Worm (Caenorhabditis elegans) whole organism, L4 larva: Measurements from ENCODE around the gene F32D8.1.
"Not testable (repeated sequence)": the region's sequence is repeated elsewhere in the genome, so short reads cannot be mapped to it uniquely, and the experiment has no call there.

Experiments used
- D1046.2 ChIP-seq: fragments of 200-800 bp; sonication (Bioruptor generic); IDR thresholded peaks from 2 replicates; pipeline ENCODE4 v1.3.6; 2022; ENCODE audit warnings: missing genetic modification characterization, missing compliant biosample characterization
- F44E2.7 ChIP-seq: fragments of 200-800 bp; sonication (Bioruptor generic); IDR thresholded peaks from 2 replicates; pipeline ENCODE4 v2.1.2; 2022; ENCODE audit warnings: missing genetic modification characterization, missing compliant biosample characterization
- Y48G9A.11 ChIP-seq: fragments of 200-800 bp; sonication (Bioruptor generic); IDR thresholded peaks from 2 replicates; pipeline ENCODE4 v1.3.6; 2022; ENCODE audit warnings: missing genetic modification reagents, missing genetic modification characterization, missing compliant biosample characterization
- Y75B8A.6 ChIP-seq: fragments of 200-800 bp; sonication (Bioruptor generic); IDR thresholded peaks from 2 replicates; pipeline ENCODE4 v1.3.6; 2022; ENCODE audit warnings: missing genetic modification reagents, missing genetic modification characterization, missing compliant biosample characterization
- ZK337.2 ChIP-seq: fragments of 200-800 bp; sonication (Bioruptor generic); IDR thresholded peaks from 2 replicates; pipeline ENCODE4 v1.3.6; 2022; ENCODE audit warnings: missing genetic modification reagents, missing genetic modification characterization, missing compliant biosample characterization
- ama-1 ChIP-seq: fragments of 150-350 bp; optimal IDR thresholded peaks from 2 replicates; lab custom pipeline; 2014; ENCODE audit warnings: inconsistent platforms, mixed read lengths
- ceh-20 ChIP-seq: fragments of 200-800 bp; sonication (Bioruptor generic); IDR thresholded peaks from 2 replicates; pipeline ENCODE4 v1.3.6; 2022; ENCODE audit warnings: missing genetic modification reagents, missing genetic modification characterization, missing compliant biosample characterization
- ceh-28 ChIP-seq: fragments of 150-350 bp; optimal IDR thresholded peaks from 2 replicates; lab custom pipeline; 2014; ENCODE audit warnings: missing biosample characterization, missing genetic modification reagents, missing genetic modification characterization
- ceh-82 ChIP-seq: sonication (generic microtip); optimal IDR thresholded peaks from 2 replicates; lab custom pipeline; 2017; ENCODE audit warnings: missing biosample characterization, missing genetic modification characterization
- dmd-6 ChIP-seq: fragments of 200-800 bp; sonication (Bioruptor generic); IDR thresholded peaks from 2 replicates; pipeline ENCODE4 v1.3.6; 2022; ENCODE audit warnings: missing genetic modification reagents, missing genetic modification characterization, missing compliant biosample characterization
- dmd-8 ChIP-seq: fragments of 200-800 bp; sonication (Bioruptor generic); IDR thresholded peaks from 2 replicates; pipeline ENCODE4 v1.3.6; 2022; ENCODE audit warnings: missing genetic modification characterization, missing compliant biosample characterization
- dmd-9 ChIP-seq: fragments of 200-800 bp; sonication (Bioruptor generic); IDR thresholded peaks from 2 replicates; pipeline ENCODE4 v1.3.6; 2022; ENCODE audit warnings: missing genetic modification reagents, missing genetic modification characterization, missing compliant biosample characterization
- dpl-1 ChIP-seq: fragments of 150-350 bp; optimal IDR thresholded peaks from 2 replicates; lab custom pipeline; 2014; ENCODE audit warnings: missing biosample characterization, missing genetic modification reagents, missing genetic modification characterization
- dve-1 ChIP-seq: sonication (generic microtip); optimal IDR thresholded peaks from 2 replicates; lab custom pipeline; 2017; ENCODE audit warnings: antibody characterized with exemption, mild to moderate bottlenecking, missing genetic modification characterization, missing compliant biosample characterization; ENCODE audit not compliant: insufficient read depth
- egl-27 ChIP-seq: sonication (generic microtip); optimal IDR thresholded peaks from 3 replicates; lab custom pipeline; 2017; ENCODE audit warnings: missing biosample characterization, missing genetic modification reagents, missing genetic modification characterization
- egl-43 ChIP-seq: fragments of 200-800 bp; sonication (Bioruptor generic); IDR thresholded peaks from 2 replicates; pipeline ENCODE4 v1.3.6; 2022; ENCODE audit warnings: missing genetic modification reagents, missing genetic modification characterization, missing compliant biosample characterization
- fkh-10 ChIP-seq: fragments of 150-350 bp; optimal IDR thresholded peaks from 2 replicates; lab custom pipeline; 2014; ENCODE audit warnings: missing biosample characterization, missing genetic modification reagents, missing genetic modification characterization
- hlh-11 ChIP-seq: fragments of 200-800 bp; sonication (Bioruptor generic); optimal IDR thresholded peaks from 2 replicates; lab custom pipeline; 2018; ENCODE audit warnings: mild to moderate bottlenecking, missing genetic modification characterization, missing compliant biosample characterization
- hlh-30 ChIP-seq: sonication (generic microtip); optimal IDR thresholded peaks from 2 replicates; lab custom pipeline; 2017; ENCODE audit warnings: antibody characterized with exemption, mild to moderate bottlenecking, missing genetic modification characterization, missing compliant biosample characterization; ENCODE audit not compliant: insufficient read depth
- hmg-1.1 ChIP-seq: fragments of 200-800 bp; sonication (Bioruptor generic); IDR thresholded peaks from 2 replicates; pipeline ENCODE4 v1.3.6; 2022; ENCODE audit warnings: missing genetic modification reagents, missing genetic modification characterization, missing compliant biosample characterization
- lim-7 ChIP-seq: fragments of 200-800 bp; sonication (Bioruptor generic); IDR thresholded peaks from 2 replicates; pipeline ENCODE4 v1.3.6; 2022; ENCODE audit warnings: missing genetic modification characterization, missing compliant biosample characterization
- lin-1 ChIP-seq: fragments of 200-800 bp; sonication (Bioruptor generic); IDR thresholded peaks from 2 replicates; pipeline ENCODE4 v1.3.6; 2022; ENCODE audit warnings: missing genetic modification reagents, missing genetic modification characterization, missing compliant biosample characterization
- lin-13 ChIP-seq: fragments of 150-350 bp; optimal IDR thresholded peaks from 2 replicates; lab custom pipeline; 2014; ENCODE audit warnings: missing biosample characterization, missing genetic modification reagents, missing genetic modification characterization
- lsy-2 ChIP-seq, 2 experiments: fragments of 150-350 bp in 1 of 2; sonication (generic microtip) in 1 of 2; optimal IDR thresholded peaks; 2 replicates each; lab custom pipeline; 2014 to 2017; ENCODE audit warnings: missing biosample characterization in 2 of 2, missing genetic modification characterization in 2 of 2
- mdl-1 ChIP-seq, 2 experiments: fragments of 150-350 bp in 1 of 2; sonication (generic microtip) in 1 of 2; optimal IDR thresholded peaks; 2 replicates each; lab custom pipeline; 2014 to 2017; ENCODE audit warnings: missing biosample characterization in 2 of 2, missing genetic modification characterization in 2 of 2
- mdt-29 ChIP-seq: fragments of 200-800 bp; sonication (Bioruptor generic); IDR thresholded peaks from 2 replicates; pipeline ENCODE4 v1.3.6; 2022; ENCODE audit warnings: missing genetic modification reagents, missing genetic modification characterization, missing compliant biosample characterization
- nhr-28 ChIP-seq: fragments of 150-350 bp; optimal IDR thresholded peaks from 2 replicates; lab custom pipeline; 2014; ENCODE audit warnings: missing biosample characterization, missing genetic modification characterization
- nhr-41 ChIP-seq: fragments of 200-800 bp; sonication (Bioruptor generic); IDR thresholded peaks from 2 replicates; pipeline ENCODE4 v1.3.6; 2022; ENCODE audit warnings: missing genetic modification reagents, missing genetic modification characterization, missing compliant biosample characterization
- pha-4 ChIP-seq, 2 experiments: fragments of 150-350 bp in 1 of 2; fragments of 200-800 bp in 1 of 2; sonication (Bioruptor generic) in 1 of 2; IDR thresholded peaks in 1 of 2; optimal IDR thresholded peaks in 1 of 2; 2 replicates each; pipeline versions ENCODE4 v1.3.6 to Lab custom; 2014 to 2022; ENCODE audit warnings: missing genetic modification characterization in 2 of 2, missing genetic modification reagents in 2 of 2, missing biosample characterization in 1 of 2, missing compliant biosample characterization in 1 of 2
- saeg-2 ChIP-seq: fragments of 200-800 bp; sonication (Bioruptor generic); IDR thresholded peaks from 2 replicates; pipeline ENCODE4 v1.3.6; 2022; ENCODE audit warnings: missing genetic modification reagents, missing genetic modification characterization, missing compliant biosample characterization
- set-16 ChIP-seq: fragments of 200-800 bp; sonication (Bioruptor generic); IDR thresholded peaks from 2 replicates; pipeline ENCODE4 v1.3.6; 2022; ENCODE audit warnings: missing genetic modification reagents, missing genetic modification characterization, missing compliant biosample characterization
- snpc-1.2 ChIP-seq: fragments of 200-800 bp; sonication (Bioruptor generic); IDR thresholded peaks from 2 replicates; pipeline ENCODE4 v1.3.6; 2022; ENCODE audit warnings: missing genetic modification reagents, missing genetic modification characterization, missing compliant biosample characterization
- tag-97 ChIP-seq: fragments of 200-800 bp; sonication (Bioruptor generic); IDR thresholded peaks from 2 replicates; pipeline ENCODE4 v1.3.6; 2022; ENCODE audit warnings: missing genetic modification characterization, missing compliant biosample characterization
- unc-62 ChIP-seq, 3 experiments: fragments of 150-350 bp in 1 of 3; sonication (generic microtip); optimal IDR thresholded peaks in 2 of 3; peaks in 1 of 3; 1 replicate in 1 of 3; 2 replicates in 2 of 3; lab custom pipeline; 2014 to 2017; ENCODE audit warnings: missing biosample characterization in 3 of 3, missing genetic modification characterization in 3 of 3, missing genetic modification reagents in 3 of 3, missing genotype in 1 of 3
- zag-1 ChIP-seq: fragments of 150-350 bp; optimal IDR thresholded peaks from 2 replicates; lab custom pipeline; 2014; ENCODE audit warnings: missing biosample characterization, missing genetic modification characterization

Gene F32D8.1

DNA sequence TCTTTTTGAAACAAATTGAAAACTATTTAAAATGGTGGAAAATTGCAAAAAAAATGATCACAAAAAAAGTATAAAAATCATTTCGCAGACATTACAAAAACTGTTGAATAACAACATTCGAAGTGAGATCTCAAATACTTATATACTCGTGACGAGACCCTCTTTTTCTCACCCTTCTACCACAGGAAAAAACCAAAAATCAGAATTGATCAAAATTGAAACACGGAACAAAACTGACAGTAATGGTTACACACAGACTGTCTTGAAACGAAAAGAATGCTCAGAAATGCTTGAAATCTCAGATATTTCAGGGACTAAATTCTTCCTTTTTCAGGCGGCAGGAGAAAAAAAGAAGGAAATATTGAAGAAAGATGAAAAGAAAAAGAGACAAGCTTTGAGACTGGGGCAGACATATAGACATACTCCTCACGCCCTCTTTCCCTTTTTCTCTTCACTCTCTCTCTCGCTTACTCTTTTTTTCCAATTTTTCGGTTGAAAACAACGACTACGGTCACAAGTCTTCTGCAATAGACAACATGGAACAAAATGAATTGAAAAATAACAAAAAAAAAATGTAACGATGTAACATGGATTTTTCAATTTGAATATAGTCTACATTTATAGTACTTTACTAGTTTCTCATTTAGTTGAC is 18.9 kb upstream of the F32D8.1 start (continued):
- TF ChIP-seq snpc-1.2 (GFP tag; lab: Robert Waterston, UW) (no peak), dpl-1 (GFP tag; lab: Kevin White, UChicago) (no peak), Y75B8A.6 (GFP tag; lab: Robert Waterston, UW) (no peak), Y48G9A.11 (GFP tag; lab: Robert Waterston, UW) (no peak)

DNA sequence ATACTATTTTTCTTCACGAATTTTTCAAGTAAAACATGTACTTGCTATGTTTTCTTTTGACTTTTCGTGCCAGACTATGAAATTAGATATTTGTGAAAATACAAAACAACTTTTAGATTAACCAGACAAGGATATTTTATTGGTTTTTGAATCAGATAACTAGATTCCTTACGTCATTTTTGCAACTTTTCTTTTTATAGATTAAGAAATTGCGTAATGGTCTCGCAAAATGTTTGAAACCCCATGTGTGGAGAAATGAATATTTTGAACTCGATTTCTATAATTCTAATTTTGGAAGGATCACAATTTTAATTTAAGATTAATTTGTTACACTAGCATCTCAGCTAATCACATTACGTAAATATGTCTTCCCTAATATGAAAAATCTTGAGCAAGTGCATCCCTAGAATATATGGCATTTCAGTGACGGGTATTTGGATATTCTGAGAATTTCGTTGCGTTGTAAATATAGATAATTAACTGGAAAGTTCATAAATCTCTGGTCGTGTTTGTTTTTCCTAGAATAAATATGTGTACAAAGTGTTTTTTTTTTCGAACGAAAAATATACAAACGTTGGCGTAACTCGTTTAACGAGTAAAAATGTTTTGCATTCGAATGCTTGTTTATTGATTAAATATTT is 18.1 kb upstream of the F32D8.1 start:
- TF ChIP-seq ZK337.2 (GFP tag; lab: Robert Waterston, UW) = no peak
- TF ChIP-seq egl-27 = no peak
- no peak for TF ChIP-seq zag-1 (tag; lab: Kevin White, UChicago)
- TF ChIP-seq, all 104 proteins: peak for 0

- TF ChIP-seq ceh-82 (tag; lab: Kevin White, UChicago) = no peak
- no peak for TF ChIP-seq dmd-8 (GFP tag; lab: Robert Waterston, UW)
- TF ChIP-seq ceh-28 = no peak
- TF ChIP-seq lin-13 (GFP tag; lab: Kevin White, UChicago) = no peak
- no peak for TF ChIP-seq tag-97 (GFP tag; lab: Robert Waterston, UW)
Measured at ce11 chrV:10865599-10865998, 15.0 kb upstream of the F32D8.1 start, which contains the start of gene saeg-1. TSS of gene saeg-1 (minus strand) at chrV:10865699.

DNA sequence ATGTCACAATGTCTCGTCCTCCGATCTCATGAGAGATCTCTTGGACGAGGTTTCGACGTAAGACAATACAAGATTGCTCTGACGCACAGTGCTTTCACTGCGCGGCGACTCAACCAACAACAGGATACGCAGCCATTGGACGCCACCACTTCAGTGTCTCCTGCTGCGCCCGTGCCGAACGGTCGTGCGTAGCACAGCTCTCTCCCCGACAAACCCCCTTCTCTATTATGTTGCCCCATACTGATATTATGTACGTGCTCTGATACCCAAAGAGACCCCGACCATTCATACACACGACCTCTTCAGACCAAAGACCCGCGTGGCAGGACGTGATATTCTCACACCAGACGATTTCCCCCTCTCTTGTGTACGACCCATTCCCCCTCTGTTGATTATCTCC is 14.3 kb upstream of the F32D8.1 start:
- TF ChIP-seq F44E2.7 (GFP tag; lab: Robert Waterston, UW) (0 out of 2 replicates have a peak, but pooled peaks have one; percentile 56), mdt-29 (GFP tag; lab: Robert Waterston, UW) (peak; percentile 33; the same call in 1 of the 2 replicates), D1046.2 (GFP tag; lab: Robert Waterston, UW) (peak; percentile 45; the same call in 1 of the 2 replicates), saeg-2 (GFP tag; lab: Robert Waterston, UW) (peak; percentile 48; the same call in 1 of the 2 replicates), Y48G9A.11 (GFP tag; lab: Robert Waterston, UW) (0 out of 2 replicates have a peak, but pooled peaks have one; percentile 53), unc-62 (GFP tag; optimal IDR thresholded peaks at IDR 0.05 in 1 of 2; lab: Kevin White, UChicago) (peak in 1 of 2 experiments; percentile 23), dmd-9 (GFP tag; lab: Robert Waterston, UW) (0 out of 2 replicates have a peak, but pooled peaks have one; percentile 41), dmd-8 (GFP tag; lab: Robert Waterston, UW) (peak; percentile 77), ceh-20 (GFP tag; lab: Robert Waterston, UW) (0 out of 2 replicates have a peak, but pooled peaks have one; percentile 35), nhr-41 (0 out of 2 replicates have a peak, but pooled peaks have one; percentile 27), dmd-6 (GFP tag; lab: Robert Waterston, UW) (0 out of 2 replicates have a peak, but pooled peaks have one; percentile 5), pha-4 (GFP tag; IDR thresholded peaks at IDR 0.05; lab: Robert Waterston, UW) (0 out of 2 replicates have a peak, but pooled peaks have one; percentile 8), egl-43 (GFP tag; lab: Robert Waterston, UW) (peak; percentile 79), hmg-1.1 (GFP tag; lab: Robert Waterston, UW) (peak; percentile 18; the same call in 1 of the 2 replicates), lim-7 (GFP tag; lab: Robert Waterston, UW) (peak; percentile 16; the same call in 1 of the 2 replicates), set-16 (GFP tag; lab: Robert Waterston, UW) (peak; percentile 49)
- not testable (repeated sequence) for TF ChIP-seq unc-62, pha-4 (tag; optimal IDR thresholded peaks at IDR 0.05; lab: Kevin White, UChicago)

DNA sequence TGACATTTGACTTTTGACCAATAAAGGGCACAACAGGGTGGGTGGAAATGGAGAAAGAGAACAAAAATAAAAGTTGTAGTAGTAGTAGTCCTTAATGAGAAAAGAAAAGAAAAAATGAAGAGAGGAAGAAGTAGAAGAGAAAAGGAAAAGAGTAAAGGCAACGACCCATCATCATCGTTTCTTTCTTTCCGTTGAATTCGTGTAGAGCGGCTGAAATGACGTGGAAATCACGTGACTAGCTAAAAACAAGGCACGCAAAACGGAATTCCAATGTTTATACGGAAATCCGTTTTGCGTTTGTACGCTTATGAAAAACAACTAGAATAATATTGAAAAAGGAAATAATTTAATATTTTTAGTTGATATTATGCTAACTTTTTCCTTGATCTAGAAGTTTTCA is 13.0 kb upstream of the F32D8.1 start:
- TF ChIP-seq saeg-2 (GFP tag; lab: Robert Waterston, UW) = no peak
- TF ChIP-seq mdl-1 (tag; optimal IDR thresholded peaks at IDR 0.05; lab: Kevin White, UChicago) = peak in 1 of 2 experiments; percentile 64
- TF ChIP-seq hlh-11 = peak; percentile 25
- TF ChIP-seq pha-4 (GFP tag; IDR thresholded peaks at IDR 0.05; lab: Robert Waterston, UW) = 0 out of 2 replicates have a peak, but pooled peaks have one; percentile 30
- no peak for TF ChIP-seq pha-4 (tag; optimal IDR thresholded peaks at IDR 0.05; lab: Kevin White, UChicago)
- TF ChIP-seq lsy-2 (tag; optimal IDR thresholded peaks at IDR 0.05; lab: Kevin White, UChicago) = peak in 1 of 2 experiments; percentile 35
- TF ChIP-seq nhr-28 = peak; percentile 38
- no peak for TF ChIP-seq egl-27
- peak; percentile 77 for TF ChIP-seq hlh-30
- TF ChIP-seq ama-1 (lab: Kevin White, UChicago) = no peak
- 0 out of 2 replicates have a peak, but pooled peaks have one; percentile 20 for TF ChIP-seq hmg-1.1 (GFP tag; lab: Robert Waterston, UW)
- peak; percentile 42; the same call in 1 of the 2 replicates for TF ChIP-seq dmd-6 (GFP tag; lab: Robert Waterston, UW)
- no peak for TF ChIP-seq lin-1 (GFP tag; lab: Robert Waterston, UW)
- peak; percentile 58 for TF ChIP-seq fkh-10 (GFP tag; lab: Kevin White, UChicago)
- TF ChIP-seq dve-1 (tag; lab: Kevin White, UChicago) = peak; percentile 38
- TF ChIP-seq unc-62 (GFP tag; optimal IDR thresholded peaks at IDR 0.05 in 1 of 2; lab: Kevin White, UChicago) = peak in 1 of 2 experiments; percentile 96
- no peak for TF ChIP-seq unc-62 (tag; optimal IDR thresholded peaks at IDR 0.05; lab: Kevin White, UChicago)
